Worm (Caenorhabditis elegans) whole organism, L1 larva: ENCODE results near the gene F44B9.2.

Source experiments
- C34B4.2 ChIP-seq: sonication (generic microtip); optimal IDR thresholded peaks from 2 replicates; lab custom pipeline; 2017; ENCODE audit warnings: mild to moderate bottlenecking, missing genetic modification characterization, missing compliant biosample characterization
- Y116A8C.19 ChIP-seq: sonication (generic microtip); optimal IDR thresholded peaks from 2 replicates; lab custom pipeline; 2016; ENCODE audit warnings: missing compliant biosample characterization, missing genetic modification characterization, borderline replicate concordance
- aha-1 ChIP-seq: fragments of 150-350 bp; optimal IDR thresholded peaks from 2 replicates; lab custom pipeline; 2014; ENCODE audit warnings: missing biosample characterization, missing genetic modification characterization
- ama-1 ChIP-seq: fragments of 150-350 bp; optimal IDR thresholded peaks from 2 replicates; lab custom pipeline; 2014
- blmp-1 ChIP-seq: fragments of 150-350 bp; optimal IDR thresholded peaks from 2 replicates; lab custom pipeline; 2014; ENCODE audit warnings: missing biosample characterization, missing genetic modification characterization
- ceh-8 ChIP-seq: fragments of 200-800 bp; sonication (Bioruptor generic); optimal IDR thresholded peaks from 2 replicates; lab custom pipeline; 2018; ENCODE audit warnings: mild to moderate bottlenecking, missing genetic modification characterization, moderate library complexity, missing compliant biosample characterization
- ceh-82 ChIP-seq, 3 experiments: fragments of 150-350 bp in 1 of 3; sonication (generic microtip) in 2 of 3; optimal IDR thresholded peaks; 2 replicates each; lab custom pipeline; 2014 to 2017; ENCODE audit warnings: missing biosample characterization in 3 of 3, missing genetic modification characterization in 3 of 3
- ceh-88 ChIP-seq: fragments of 200-800 bp; sonication (Bioruptor generic); IDR thresholded peaks from 2 replicates; pipeline ENCODE4 v1.3.6; 2022; ENCODE audit warnings: missing genetic modification characterization, missing compliant biosample characterization
- ceh-90 ChIP-seq: sonication (generic microtip); optimal IDR thresholded peaks from 2 replicates; lab custom pipeline; 2016; ENCODE audit warnings: missing genetic modification characterization, missing compliant biosample characterization
- efl-1 ChIP-seq, 4 experiments: fragments of 150-350 bp; optimal IDR thresholded peaks in 3 of 4; peaks in 1 of 4; 1 replicate in 1 of 4; 2 replicates in 3 of 4; lab custom pipeline; 2014; ENCODE audit warnings: missing biosample characterization in 2 of 4, missing genetic modification characterization in 2 of 4, missing genetic modification reagents in 2 of 4
- egl-13 ChIP-seq: sonication (generic microtip); optimal IDR thresholded peaks from 2 replicates; lab custom pipeline; 2016; ENCODE audit warnings: missing genotype, missing genetic modification reagents, missing genetic modification characterization, missing compliant biosample characterization
- egl-27 ChIP-seq, 2 experiments: fragments of 150-350 bp in 1 of 2; sonication (generic microtip); optimal IDR thresholded peaks; 3 replicates each; lab custom pipeline; 2017 to 2018; ENCODE audit warnings: missing biosample characterization in 2 of 2, missing genetic modification characterization in 2 of 2, missing genetic modification reagents in 2 of 2
- elt-2 ChIP-seq: sonication (generic microtip); optimal IDR thresholded peaks from 2 replicates; lab custom pipeline; 2016; ENCODE audit warnings: missing genetic modification characterization, mild to moderate bottlenecking, inconsistent platforms, missing compliant biosample characterization, missing genetic modification reagents
- elt-3 ChIP-seq, 6 experiments: fragments of 150-350 bp in 1 of 6; sonication (generic microtip); optimal IDR thresholded peaks; 2 replicates each; lab custom pipeline; 2017 to 2018; ENCODE audit warnings: missing biosample characterization in 6 of 6, missing genetic modification characterization in 6 of 6, inconsistent platforms in 1 of 6
- ets-5 ChIP-seq: fragments of 200-800 bp; sonication (Bioruptor generic); IDR thresholded peaks from 2 replicates; pipeline ENCODE4 v1.3.6; 2022; ENCODE audit warnings: missing genetic modification characterization, missing compliant biosample characterization
- fkh-10 ChIP-seq: sonication (generic microtip); optimal IDR thresholded peaks from 2 replicates; lab custom pipeline; 2017; ENCODE audit warnings: missing biosample characterization, missing genetic modification reagents, missing genetic modification characterization
- fkh-4 ChIP-seq: sonication (generic microtip); optimal IDR thresholded peaks from 2 replicates; lab custom pipeline; 2016; ENCODE audit warnings: missing compliant biosample characterization, missing genetic modification characterization, borderline replicate concordance
- fkh-8 ChIP-seq: sonication (generic microtip); optimal IDR thresholded peaks from 2 replicates; lab custom pipeline; 2016; ENCODE audit warnings: mild to moderate bottlenecking, missing genetic modification characterization, missing compliant biosample characterization
- fos-1 ChIP-seq: fragments of 150-350 bp; optimal IDR thresholded peaks from 2 replicates; lab custom pipeline; 2014; ENCODE audit warnings: missing biosample characterization, missing genetic modification characterization
- grh-1 ChIP-seq: fragments of 200-800 bp; sonication (Bioruptor generic); IDR thresholded peaks from 2 replicates; pipeline ENCODE4 v1.3.6; 2022; ENCODE audit warnings: missing genetic modification reagents, missing genetic modification characterization, missing compliant biosample characterization
- hlh-4 ChIP-seq: sonication (generic microtip); optimal IDR thresholded peaks from 2 replicates; lab custom pipeline; 2016; ENCODE audit warnings: mild to moderate bottlenecking, missing genetic modification characterization, missing compliant biosample characterization
- hpl-2 ChIP-seq: fragments of 150-350 bp; optimal IDR thresholded peaks from 2 replicates; lab custom pipeline; 2014; ENCODE audit warnings: missing biosample characterization, missing genetic modification reagents, missing genetic modification characterization
- isw-1 ChIP-seq: fragments of 200-800 bp; sonication (Bioruptor generic); IDR thresholded peaks from 2 replicates; pipeline ENCODE4 v1.3.6; 2022; ENCODE audit warnings: missing genetic modification characterization, missing compliant biosample characterization
- jun-1 ChIP-seq: fragments of 150-350 bp; optimal IDR thresholded peaks from 2 replicates; lab custom pipeline; 2014; ENCODE audit warnings: missing biosample characterization, missing genetic modification reagents, missing genetic modification characterization
- lin-13 ChIP-seq: fragments of 150-350 bp; optimal IDR thresholded peaks from 2 replicates; lab custom pipeline; 2014; ENCODE audit warnings: missing biosample characterization, missing genetic modification reagents, missing genetic modification characterization
- lin-14 ChIP-seq: fragments of 200-800 bp; sonication (Bioruptor generic); optimal IDR thresholded peaks from 2 replicates; lab custom pipeline; 2018; ENCODE audit warnings: mild to moderate bottlenecking, missing genetic modification characterization, moderate library complexity, missing compliant biosample characterization
- lin-35 ChIP-seq, 2 experiments: fragments of 150-350 bp; optimal IDR thresholded peaks; 2 replicates each; lab custom pipeline; 2014; ENCODE audit warnings: missing biosample characterization in 2 of 2, missing genetic modification characterization in 2 of 2, missing genetic modification reagents in 2 of 2
- lir-3 ChIP-seq: sonication (generic microtip); optimal IDR thresholded peaks from 2 replicates; lab custom pipeline; 2016; ENCODE audit warnings: mild to moderate bottlenecking, missing genetic modification characterization, moderate library complexity, missing compliant biosample characterization; ENCODE audit not compliant: poor library complexity
- lsy-2 ChIP-seq, 2 experiments: fragments of 150-350 bp; optimal IDR thresholded peaks; 2 replicates each; lab custom pipeline; 2014; ENCODE audit warnings: missing biosample characterization in 2 of 2, missing genetic modification characterization in 2 of 2
- mep-1 ChIP-seq: fragments of 150-350 bp; optimal IDR thresholded peaks from 2 replicates; lab custom pipeline; 2014; ENCODE audit warnings: missing biosample characterization, missing genetic modification characterization
- nhr-19 ChIP-seq: fragments of 200-800 bp; sonication (Bioruptor generic); conservative IDR thresholded peaks from 2 replicates; pipeline ENCODE4 v1.3.6; 2022; ENCODE audit warnings: missing genetic modification characterization, missing compliant biosample characterization
- nhr-20 ChIP-seq: sonication (generic microtip); optimal IDR thresholded peaks from 2 replicates; lab custom pipeline; 2016; ENCODE audit warnings: mild to moderate bottlenecking, missing genetic modification characterization, missing compliant biosample characterization
- nhr-237 ChIP-seq: fragments of 150-350 bp; optimal IDR thresholded peaks from 2 replicates; lab custom pipeline; 2014; ENCODE audit warnings: missing biosample characterization, missing genetic modification characterization
- nhr-28 ChIP-seq: fragments of 150-350 bp; optimal IDR thresholded peaks from 2 replicates; lab custom pipeline; 2014; ENCODE audit warnings: missing biosample characterization, missing genetic modification characterization
- nhr-47 ChIP-seq: sonication (generic microtip); optimal IDR thresholded peaks from 2 replicates; lab custom pipeline; 2016; ENCODE audit warnings: mild to moderate bottlenecking, missing genetic modification characterization, moderate library complexity, missing compliant biosample characterization
- nhr-76 ChIP-seq: sonication (generic microtip); optimal IDR thresholded peaks from 2 replicates; lab custom pipeline; 2017; ENCODE audit warnings: missing biosample characterization, missing genetic modification characterization
- nhr-85 ChIP-seq: sonication (generic microtip); peaks from one replicate; lab custom pipeline; 2016; ENCODE audit warnings: missing genetic modification characterization, inconsistent platforms, missing compliant biosample characterization
- pag-3 ChIP-seq: sonication (generic microtip); optimal IDR thresholded peaks from 2 replicates; lab custom pipeline; 2017; ENCODE audit warnings: missing genetic modification characterization, mild to moderate bottlenecking, missing compliant biosample characterization, antibody characterized with exemption, borderline replicate concordance; ENCODE audit not compliant: insufficient read depth
- pax-3 ChIP-seq: fragments of 200-800 bp; sonication (Bioruptor generic); optimal IDR thresholded peaks from 2 replicates; lab custom pipeline; 2018; ENCODE audit warnings: mild to moderate bottlenecking, missing genetic modification characterization, moderate library complexity, missing compliant biosample characterization
- rnt-1 ChIP-seq: sonication (generic microtip); optimal IDR thresholded peaks from 2 replicates; lab custom pipeline; 2016; ENCODE audit warnings: mild to moderate bottlenecking, missing genetic modification characterization, moderate library complexity, missing compliant biosample characterization
- skn-1 ChIP-seq: fragments of 150-350 bp; optimal IDR thresholded peaks from 2 replicates; lab custom pipeline; 2014; ENCODE audit warnings: missing biosample characterization, missing genetic modification characterization
- snpc-4 ChIP-seq: fragments of 150-350 bp; optimal IDR thresholded peaks from 2 replicates; lab custom pipeline; 2014; ENCODE audit warnings: missing biosample characterization, missing genetic modification characterization
- sox-4 ChIP-seq: sonication (generic microtip); optimal IDR thresholded peaks from 2 replicates; lab custom pipeline; 2016; ENCODE audit warnings: missing genetic modification characterization, missing compliant biosample characterization
- swsn-7 ChIP-seq: sonication (generic microtip); optimal IDR thresholded peaks from 2 replicates; lab custom pipeline; 2016; ENCODE audit warnings: missing genetic modification characterization, missing compliant biosample characterization
- tbx-2 ChIP-seq: sonication (generic microtip); optimal IDR thresholded peaks from 2 replicates; lab custom pipeline; 2016; ENCODE audit warnings: missing genetic modification characterization, missing compliant biosample characterization
- tlp-1 ChIP-seq: fragments of 150-350 bp; optimal IDR thresholded peaks from 2 replicates; lab custom pipeline; 2014; ENCODE audit warnings: missing biosample characterization, missing genetic modification characterization
- unc-130 ChIP-seq: fragments of 150-350 bp; optimal IDR thresholded peaks from 2 replicates; lab custom pipeline; 2017; ENCODE audit warnings: missing biosample characterization, missing genetic modification characterization, inconsistent platforms
- unc-30 ChIP-seq: sonication (generic microtip); optimal IDR thresholded peaks from 2 replicates; lab custom pipeline; 2017; ENCODE audit warnings: missing biosample characterization, missing genetic modification characterization
- unc-62 ChIP-seq: fragments of 150-350 bp; optimal IDR thresholded peaks from 2 replicates; lab custom pipeline; 2014; ENCODE audit warnings: missing biosample characterization, missing genetic modification reagents, missing genetic modification characterization
- unc-86 ChIP-seq: sonication (generic microtip); optimal IDR thresholded peaks from 2 replicates; lab custom pipeline; 2016; ENCODE audit warnings: missing genetic modification characterization, missing compliant biosample characterization
- xbp-1 ChIP-seq: sonication (generic microtip); optimal IDR thresholded peaks from 2 replicates; lab custom pipeline; 2016; ENCODE audit warnings: missing genetic modification characterization, missing compliant biosample characterization
- zip-4 ChIP-seq: fragments of 200-800 bp; sonication (Bioruptor generic); optimal IDR thresholded peaks from 2 replicates; lab custom pipeline; 2018; ENCODE audit warnings: mild to moderate bottlenecking, missing genetic modification characterization, moderate library complexity, missing compliant biosample characterization

Gene F44B9.2

DNA sequence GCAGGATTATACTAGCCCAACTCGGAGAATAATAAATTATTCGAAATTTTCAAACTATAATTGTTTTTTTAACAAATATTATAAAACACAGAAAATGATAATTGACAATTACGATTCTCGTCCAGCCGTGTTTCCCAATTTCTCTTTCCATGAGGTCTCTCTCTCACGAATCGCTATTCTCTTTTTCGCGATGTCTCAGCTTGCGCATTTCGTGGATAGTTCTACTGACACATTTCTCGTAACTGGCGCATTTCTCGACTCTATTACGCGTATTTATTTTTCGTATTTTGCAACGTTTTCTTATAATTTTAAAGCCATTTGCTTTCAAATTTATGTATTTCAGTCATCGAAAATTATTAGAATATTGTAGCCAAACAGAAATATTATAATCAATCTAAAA lies 21.5 kb downstream of the F44B9.2 start (continued):
- TF ChIP-seq unc-130 (peak; percentile 98), unc-62 (peak; percentile 50), nhr-28 (tag; lab: Kevin White, UChicago) (no peak), ceh-88 (GFP tag; lab: Robert Waterston, UW) (peak; percentile 92), blmp-1 (tag; lab: Kevin White, UChicago) (peak; percentile 87), nhr-237 (peak; percentile 96), ceh-82 (tag; optimal IDR thresholded peaks at IDR 0.05; lab: Kevin White, UChicago) (peak; percentile 99), egl-13 (tag; lab: Kevin White, UChicago) (peak; percentile 86), C34B4.2 (tag; lab: Kevin White, UChicago) (no peak), grh-1 (peak; percentile 75), pag-3 (no peak), rnt-1 (tag; lab: Kevin White, UChicago) (peak; percentile 99), fos-1 (tag; lab: Kevin White, UChicago) (peak; percentile 98), pax-3 (tag; lab: Kevin White, UChicago) (peak; percentile 97), sox-4 (tag; lab: Kevin White, UChicago) (peak; percentile 85), hlh-4 (tag; lab: Kevin White, UChicago) (no peak), ceh-90 (peak; percentile 45), hpl-2 (GFP tag; lab: Kevin White, UChicago) (peak; percentile 96), lin-14 (peak; percentile 98), fkh-4 (peak; percentile 79), lir-3 (tag; lab: Kevin White, UChicago) (peak; percentile 97), nhr-19 (GFP tag; lab: Robert Waterston, UW) (peak; percentile 94), fkh-10 (GFP tag; lab: Kevin White, UChicago) (peak; percentile 99), isw-1 (GFP tag; lab: Robert Waterston, UW) (peak; percentile 96), unc-30 (tag; lab: Kevin White, UChicago) (no peak), aha-1 (tag; lab: Kevin White, UChicago) (peak; percentile 54), lsy-2 (tag; optimal IDR thresholded peaks at IDR 0.05; lab: Kevin White, UChicago) (peak; percentile 96 to 98), lin-13 (GFP tag; lab: Kevin White, UChicago) (peak; percentile 98), xbp-1 (peak; percentile 96), nhr-76 (tag; lab: Kevin White, UChicago) (peak; percentile 17), jun-1 (peak; percentile 97), efl-1 (optimal IDR thresholded peaks at IDR 0.05; lab: Kevin White, UChicago) (peak; percentile 96 to 98), efl-1 (GFP tag; optimal IDR thresholded peaks at IDR 0.05 in 1 of 2; lab: Kevin White, UChicago) (peak; percentile 87 to 98), mep-1 (tag; lab: Kevin White, UChicago) (peak; percentile 98), zip-4 (GFP tag; lab: Kevin White, UChicago) (peak; percentile 49), elt-2 (tag; lab: Kevin White, UChicago) (peak; percentile 75), nhr-85 (tag; lab: Kevin White, UChicago) (peak; percentile 95), lin-35 (GFP tag; optimal IDR thresholded peaks at IDR 0.05; lab: Kevin White, UChicago) (peak; percentile 93 to 97), ceh-8 (GFP tag; lab: Kevin White, UChicago) (peak; percentile 80), unc-86 (tag; lab: Kevin White, UChicago) (peak; percentile 94), nhr-20 (tag; lab: Kevin White, UChicago) (peak; percentile 97), snpc-4 (tag; lab: Kevin White, UChicago) (peak; percentile 79), ets-5 (no peak), skn-1 (tag; lab: Kevin White, UChicago) (peak; percentile 97), swsn-7 (peak; percentile 95), tlp-1 (tag; lab: Kevin White, UChicago) (no peak), nhr-47 (peak; percentile 96), Y116A8C.19 (tag; lab: Kevin White, UChicago) (peak; percentile 31), fkh-8 (peak; percentile 99), elt-3 (tag; optimal IDR thresholded peaks at IDR 0.05; lab: Kevin White, UChicago) (peak; percentile 6 to 98 (median 74)), ama-1 (lab: Kevin White, UChicago) (no peak), egl-27 (tag; optimal IDR thresholded peaks at IDR 0.05; lab: Kevin White, UChicago) (peak; percentile 83 to 97), tbx-2 (peak; percentile 95)
